Fruit fly (Drosophila melanogaster): ENCODE data around the gene CG13931.
A peak's percentile ranks its signal among the peaks of the same experiment; 100 is the strongest.

Gene CG13931

DNA sequence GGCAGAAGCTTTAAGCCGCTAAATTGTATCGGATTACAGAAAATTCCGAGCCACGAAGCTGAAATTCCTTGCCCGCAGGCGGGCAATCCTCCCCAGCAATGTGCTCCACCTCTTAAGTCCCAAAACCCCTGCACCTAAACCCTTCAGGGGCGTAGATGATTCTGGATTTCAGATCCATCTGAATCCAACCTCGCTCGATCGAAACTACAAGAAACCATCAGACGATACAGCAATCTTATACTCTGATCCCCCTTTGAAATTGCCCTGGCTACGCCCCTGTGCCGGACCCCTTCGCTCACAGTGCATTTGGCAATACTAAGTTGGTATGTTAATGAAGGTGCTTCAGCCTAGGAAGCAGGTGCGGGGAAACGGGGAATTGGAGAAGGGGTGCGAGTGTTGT is 19.1 kb downstream of the CG13931 start:
- peak; percentile 66 for TF ChIP-seq Pif1A (GFP tag; optimal IDR thresholded peaks at IDR 0.05)
- peak; percentile 77 for TF ChIP-seq CG8159 (tag; optimal IDR thresholded peaks at IDR 0.05)
- peak; percentile 17 for TF ChIP-seq Snoo (tag; optimal IDR thresholded peaks at IDR 0.05)
- TF ChIP-seq CG17806 (tag; optimal IDR thresholded peaks at IDR 0.05) = peak; percentile 64
- TF ChIP-seq CG15710 (tag; optimal IDR thresholded peaks at IDR 0.05) = peak; percentile 67
- TF ChIP-seq fd96Ca (GFP tag; IDR thresholded peaks at IDR 0.05) = peak; percentile 71; the same call in 2 of the 3 replicates
- TF ChIP-seq CG32121 (GFP tag; IDR thresholded peaks at IDR 0.05) = no peak
- TF ChIP-seq Pif1B (GFP tag; optimal IDR thresholded peaks at IDR 0.05) = peak; percentile 68
- no peak for TF ChIP-seq CG10348 (GFP tag; IDR thresholded peaks at IDR 0.05)
- peak; percentile 82 for TF ChIP-seq CG4496 (GFP tag; IDR thresholded peaks at IDR 0.05)
- TF ChIP-seq Ets98B (GFP tag; IDR thresholded peaks at IDR 0.05) = 0 out of 2 replicates have a peak, but pooled peaks have one; percentile 21
- peak; percentile 44 for TF ChIP-seq gl (tag; optimal IDR thresholded peaks at IDR 0.05)
- no peak for TF ChIP-seq EcR (GFP tag; optimal IDR thresholded peaks at IDR 0.05)
- no peak for TF ChIP-seq CG13204 (GFP tag; optimal IDR thresholded peaks at IDR 0.05)
- peak; percentile 63 for TF ChIP-seq CG9948 (tag; optimal IDR thresholded peaks at IDR 0.05)
- no peak for TF ChIP-seq D1 (tag; optimal IDR thresholded peaks at IDR 0.05)
- peak; percentile 77 for TF ChIP-seq CG12605 (GFP tag; IDR thresholded peaks at IDR 0.05)
- TF ChIP-seq CG34367 (tag; optimal IDR thresholded peaks at IDR 0.05) = peak; percentile 41
- peak; percentile 57 for TF ChIP-seq CG14655 (GFP tag; optimal IDR thresholded peaks at IDR 0.05)
- TF ChIP-seq CG8301 (tag; optimal IDR thresholded peaks at IDR 0.05) = peak; percentile 26
- TF ChIP-seq rn (GFP tag; IDR thresholded peaks at IDR 0.05) = no peak; the same call in 1 of the 2 replicates

DNA sequence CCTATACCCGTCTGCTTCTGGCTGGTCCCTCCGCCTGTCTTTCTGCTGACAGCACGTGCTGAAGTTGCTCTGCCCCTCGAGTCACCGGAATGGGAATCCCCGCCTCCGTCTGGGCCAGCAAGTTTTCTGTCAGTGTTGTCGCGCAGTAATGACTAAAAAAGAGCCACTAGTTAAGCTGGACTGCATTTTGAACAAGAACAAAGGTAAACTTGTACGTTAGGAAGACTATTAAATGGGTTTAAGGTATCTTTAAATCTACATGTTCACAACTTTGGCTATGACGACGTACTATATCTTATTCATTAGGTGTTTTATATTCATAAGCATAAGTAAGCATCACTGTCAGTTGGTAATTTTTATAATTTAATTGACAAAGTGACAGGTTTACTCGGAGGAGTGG is 22.8 kb downstream of the CG13931 start:
- TF ChIP-seq CG10348 (GFP tag; IDR thresholded peaks at IDR 0.05) (no peak), D1 (tag; optimal IDR thresholded peaks at IDR 0.05) (no peak), CG9948 (tag; optimal IDR thresholded peaks at IDR 0.05) (peak; percentile 28), CG4496 (GFP tag; IDR thresholded peaks at IDR 0.05) (no peak), fd96Ca (GFP tag; IDR thresholded peaks at IDR 0.05) (no peak), Snoo (tag; optimal IDR thresholded peaks at IDR 0.05) (peak; percentile 39), CG8301 (tag; optimal IDR thresholded peaks at IDR 0.05) (peak; percentile 9), Ets98B (GFP tag; IDR thresholded peaks at IDR 0.05) (no peak), CG34367 (tag; optimal IDR thresholded peaks at IDR 0.05) (no peak), CG32121 (GFP tag; IDR thresholded peaks at IDR 0.05) (no peak), CG8159 (tag; optimal IDR thresholded peaks at IDR 0.05) (peak; percentile 61), Pif1B (GFP tag; optimal IDR thresholded peaks at IDR 0.05) (peak; percentile 11), CG15710 (tag; optimal IDR thresholded peaks at IDR 0.05) (peak; percentile 38), CG17806 (tag; optimal IDR thresholded peaks at IDR 0.05) (peak; percentile 23), CG12605 (GFP tag; IDR thresholded peaks at IDR 0.05) (no peak), rn (GFP tag; IDR thresholded peaks at IDR 0.05) (no peak), EcR (GFP tag; optimal IDR thresholded peaks at IDR 0.05) (peak; percentile 23), gl (tag; optimal IDR thresholded peaks at IDR 0.05) (peak; percentile 5), CG13204 (GFP tag; optimal IDR thresholded peaks at IDR 0.05) (no peak), CG14655 (GFP tag; optimal IDR thresholded peaks at IDR 0.05) (peak; percentile 35), Pif1A (GFP tag; optimal IDR thresholded peaks at IDR 0.05) (peak; percentile 36)

DNA sequence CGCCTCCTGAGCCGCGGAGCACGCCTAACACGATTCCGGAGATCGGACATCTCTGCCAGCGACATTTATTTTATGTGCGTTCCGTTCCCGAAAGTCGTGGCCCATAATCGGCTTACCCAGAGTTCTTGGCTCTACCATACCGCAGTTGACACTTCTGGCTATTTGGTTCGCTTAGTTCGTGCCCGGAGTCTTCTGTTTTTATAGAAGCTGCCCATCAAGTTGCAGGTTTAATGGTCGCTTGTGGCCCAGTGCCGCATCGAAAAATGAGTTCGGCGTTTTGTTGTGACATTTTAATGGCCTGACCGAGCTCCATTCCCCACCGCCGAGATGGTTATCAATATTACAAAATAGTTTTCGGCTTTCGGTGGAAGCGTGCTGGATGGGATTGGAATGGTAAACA is 26.0 kb downstream of the CG13931 start:
- TF ChIP-seq CG17806 (tag; optimal IDR thresholded peaks at IDR 0.05) = no peak
- TF ChIP-seq CG4496 (GFP tag; IDR thresholded peaks at IDR 0.05) = no peak
- no peak for TF ChIP-seq EcR (GFP tag; optimal IDR thresholded peaks at IDR 0.05)

DNA sequence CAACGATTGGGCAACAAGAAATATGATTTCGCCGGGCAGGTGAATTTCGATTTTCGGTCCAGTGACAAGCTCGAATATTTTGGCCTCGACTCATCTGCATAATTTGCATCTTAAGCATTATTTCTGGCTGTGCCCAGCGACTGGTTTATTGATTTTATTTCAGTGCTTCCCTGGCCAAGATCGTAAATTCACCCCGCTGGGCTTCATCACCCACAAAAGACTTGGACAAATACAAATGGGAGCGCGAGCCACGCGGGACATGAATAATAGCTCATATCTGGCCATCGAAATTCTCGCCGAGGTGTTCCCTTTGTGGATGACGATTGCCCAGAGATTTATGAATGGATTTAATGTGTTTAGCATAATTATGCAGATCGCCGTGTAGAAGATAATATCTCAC is 27.0 kb downstream of the CG13931 start:
- TF ChIP-seq Snoo (tag; optimal IDR thresholded peaks at IDR 0.05) (no peak), Ets98B (GFP tag; IDR thresholded peaks at IDR 0.05) (no peak), Pif1B (GFP tag; optimal IDR thresholded peaks at IDR 0.05) (no peak), rn (GFP tag; IDR thresholded peaks at IDR 0.05) (no peak), CG32121 (GFP tag; IDR thresholded peaks at IDR 0.05) (no peak), gl (tag; optimal IDR thresholded peaks at IDR 0.05) (no peak)

DNA sequence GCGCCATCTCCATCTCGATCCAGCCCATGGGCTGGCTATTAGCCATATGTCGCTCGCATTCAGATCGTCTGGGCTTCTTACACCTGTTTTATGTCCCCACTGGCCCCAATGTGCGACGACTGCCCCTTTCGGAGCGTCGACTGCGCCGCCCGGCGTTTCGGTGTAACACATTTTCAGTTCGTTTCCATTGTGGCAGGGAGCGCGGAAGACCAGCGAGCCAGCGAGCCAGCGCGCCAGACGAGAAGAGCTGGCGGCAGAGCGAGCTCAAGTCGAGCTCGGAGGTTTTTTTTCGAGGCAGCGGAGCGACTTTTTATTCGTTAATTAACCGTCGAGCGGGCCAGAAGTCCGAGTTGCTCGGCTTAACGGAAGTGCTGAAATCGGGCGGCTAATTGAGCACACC is 27.8 kb downstream of the CG13931 start, which contains the start of gene CG7991:
CG7991 (plus strand) TSS at position 329 of the 400 bp plus-strand sequence.
- TF ChIP-seq CG4496 (GFP tag; IDR thresholded peaks at IDR 0.05) = no peak; the same call in 2 of the 3 replicates
- no peak for TF ChIP-seq CG9948 (tag; optimal IDR thresholded peaks at IDR 0.05)
- no peak for TF ChIP-seq CG34367 (tag; optimal IDR thresholded peaks at IDR 0.05)
- no peak for TF ChIP-seq EcR (GFP tag; optimal IDR thresholded peaks at IDR 0.05)
- no peak for TF ChIP-seq Pif1A (GFP tag; optimal IDR thresholded peaks at IDR 0.05)
- no peak for TF ChIP-seq Snoo (tag; optimal IDR thresholded peaks at IDR 0.05)
- TF ChIP-seq CG10348 (GFP tag; IDR thresholded peaks at IDR 0.05) = no peak
- no peak for TF ChIP-seq fd96Ca (GFP tag; IDR thresholded peaks at IDR 0.05)
- no peak for TF ChIP-seq CG12605 (GFP tag; IDR thresholded peaks at IDR 0.05)

DNA sequence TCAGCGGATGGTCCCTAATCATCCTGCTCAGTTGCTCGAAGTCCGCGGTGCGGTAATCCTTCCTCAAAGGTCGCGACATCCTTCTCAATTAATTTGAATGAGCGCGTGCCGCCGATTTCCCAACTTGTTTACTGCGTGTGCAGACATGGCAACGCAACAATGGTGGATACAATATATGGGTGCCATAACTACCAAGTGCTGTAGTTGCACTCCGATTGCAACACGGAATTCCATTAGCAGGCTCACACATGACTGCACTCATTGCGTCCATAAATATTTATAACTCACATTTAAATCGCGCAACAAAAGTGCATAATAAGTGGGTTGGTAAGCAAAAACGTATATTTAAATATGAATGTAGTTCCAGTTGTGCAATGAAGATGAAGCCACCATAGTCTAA is 29.6 kb downstream of the CG13931 start, which contains the start of gene CG13930:
CG13930 (minus strand) TSS at position 101 of the 400 bp plus-strand sequence.
- no peak for TF ChIP-seq D1 (tag; optimal IDR thresholded peaks at IDR 0.05)
- TF ChIP-seq fd96Ca (GFP tag; IDR thresholded peaks at IDR 0.05) = no peak
- no peak for TF ChIP-seq Pif1B (GFP tag; optimal IDR thresholded peaks at IDR 0.05)
- TF ChIP-seq Pif1A (GFP tag; optimal IDR thresholded peaks at IDR 0.05) = no peak
- TF ChIP-seq Snoo (tag; optimal IDR thresholded peaks at IDR 0.05) = no peak
- no peak for TF ChIP-seq CG9948 (tag; optimal IDR thresholded peaks at IDR 0.05)
- TF ChIP-seq CG13204 (GFP tag; optimal IDR thresholded peaks at IDR 0.05) = no peak
- no peak for TF ChIP-seq CG12605 (GFP tag; IDR thresholded peaks at IDR 0.05)
- no peak for TF ChIP-seq CG8159 (tag; optimal IDR thresholded peaks at IDR 0.05)
- no peak for TF ChIP-seq CG32121 (GFP tag; IDR thresholded peaks at IDR 0.05)
- no peak for TF ChIP-seq CG17806 (tag; optimal IDR thresholded peaks at IDR 0.05)
- TF ChIP-seq CG8301 (tag; optimal IDR thresholded peaks at IDR 0.05) = no peak
- no peak for TF ChIP-seq CG34367 (tag; optimal IDR thresholded peaks at IDR 0.05)
- TF ChIP-seq CG10348 (GFP tag; IDR thresholded peaks at IDR 0.05) = no peak
- no peak for TF ChIP-seq CG14655 (GFP tag; optimal IDR thresholded peaks at IDR 0.05)

All from whole organism, pupa.